Worm (Caenorhabditis elegans) whole organism, L4 larva: ENCODE results near the gene icln-1.

ENCODE experiments used
- egl-27 ChIP-seq: sonication (generic microtip); optimal IDR thresholded peaks from 3 replicates; lab custom pipeline; 2017; ENCODE audit warnings: missing biosample characterization, missing genetic modification reagents, missing genetic modification characterization
- fkh-10 ChIP-seq: fragments of 150-350 bp; optimal IDR thresholded peaks from 2 replicates; lab custom pipeline; 2014; ENCODE audit warnings: missing biosample characterization, missing genetic modification reagents, missing genetic modification characterization
- jun-1 ChIP-seq: fragments of 150-350 bp; optimal IDR thresholded peaks from 2 replicates; lab custom pipeline; 2014; ENCODE audit warnings: missing biosample characterization, missing genetic modification reagents, missing genetic modification characterization
- lsy-2 ChIP-seq, 2 experiments: fragments of 150-350 bp in 1 of 2; sonication (generic microtip) in 1 of 2; optimal IDR thresholded peaks; 2 replicates each; lab custom pipeline; 2014 to 2017; ENCODE audit warnings: missing biosample characterization in 2 of 2, missing genetic modification characterization in 2 of 2
- vab-7 ChIP-seq: fragments of 200-800 bp; sonication (Bioruptor generic); IDR thresholded peaks from 2 replicates; pipeline ENCODE4 v1.3.6; 2022; ENCODE audit warnings: missing genetic modification reagents, missing genetic modification characterization, missing compliant biosample characterization
- zip-2 ChIP-seq: fragments of 150-350 bp; optimal IDR thresholded peaks from 2 replicates; lab custom pipeline; 2014; ENCODE audit warnings: missing biosample characterization, missing genetic modification characterization

- TF ChIP-seq lsy-2 (tag; optimal IDR thresholded peaks at IDR 0.05; lab: Kevin White, UChicago) (no peak), fkh-10 (no peak), jun-1 (tag; lab: Kevin White, UChicago) (no peak), egl-27 (tag; lab: Kevin White, UChicago) (no peak), zip-2 (tag; lab: Kevin White, UChicago) (no peak), vab-7 (GFP tag; lab: Robert Waterston, UW) (no peak)
Measured at ce11 chrIV:9082055-9082454, 13.4 kb downstream of the icln-1 start, which contains the start of gene twk-8.
